Worm (Caenorhabditis elegans): ENCODE data around the gene ZK622.4.

DNA sequence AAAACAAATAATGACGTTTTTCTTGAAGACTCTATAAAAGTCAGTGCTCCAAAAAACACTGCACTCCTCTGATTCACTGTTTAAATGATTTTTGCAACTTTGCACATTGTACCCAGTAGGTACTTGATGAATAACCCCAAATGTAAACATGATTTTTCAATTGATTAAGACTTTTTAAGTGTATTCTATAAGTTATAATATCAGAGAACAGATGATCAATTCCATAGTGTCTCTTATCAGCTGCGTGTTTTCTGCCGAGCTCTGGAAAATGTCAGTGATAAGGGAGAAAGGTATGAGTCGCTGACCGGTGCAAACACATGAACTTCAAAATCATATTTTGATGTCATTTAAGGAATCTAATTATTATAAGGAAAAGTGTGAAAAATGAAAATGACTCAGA, 31.3 kb downstream of the ZK622.4 start:
- TF ChIP-seq fkh-10 (GFP tag; optimal IDR thresholded peaks at IDR 0.05) (no peak), daf-12 (tag; optimal IDR thresholded peaks at IDR 0.05) (no peak), nhr-25 (tag; optimal IDR thresholded peaks at IDR 0.05; ENCODE audit: borderline replicate concordance, insufficient read depth) (no peak), ceh-44 (GFP tag; IDR thresholded peaks at IDR 0.05) (no peak), snpc-4 (tag; optimal IDR thresholded peaks at IDR 0.05) (no peak), ceh-82 (tag; optimal IDR thresholded peaks at IDR 0.05) (no peak), spr-1 (tag; optimal IDR thresholded peaks at IDR 0.05) (no peak)

All from whole organism, L4 larva.